Worm (Caenorhabditis elegans): Measurements from ENCODE around the gene dmd-7.
A peak's percentile ranks its signal among the peaks of the same experiment; 100 is the strongest.

dmd-7 gene

DNA sequence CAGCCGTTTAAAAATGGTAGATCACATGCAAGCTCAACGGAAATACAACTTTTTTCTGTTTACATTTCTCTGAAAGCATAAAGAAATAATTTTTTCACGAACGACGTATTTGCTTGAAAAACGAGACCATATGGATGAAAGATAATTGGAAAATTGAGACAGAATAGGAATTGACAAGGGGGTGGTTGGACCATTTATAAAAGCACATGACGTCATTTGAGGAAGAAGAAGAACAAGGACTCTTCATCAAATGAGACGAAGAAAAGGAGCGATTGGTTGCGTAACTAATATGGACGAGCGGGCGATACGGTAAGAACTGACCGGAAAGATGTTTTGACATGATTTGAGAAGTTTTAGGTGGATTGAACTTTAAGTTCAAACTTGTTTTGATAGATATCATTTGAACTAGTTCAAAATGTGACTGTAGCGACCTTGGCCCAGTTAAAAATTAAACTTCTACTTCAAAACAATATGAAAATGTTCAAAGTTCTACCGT, 18.3 kb upstream of the dmd-7 start (continued):
- TF ChIP-seq sdz-12 (GFP tag; optimal IDR thresholded peaks at IDR 0.05), result no peak
- no peak for TF ChIP-seq snpc-4 (tag; optimal IDR thresholded peaks at IDR 0.05)
- no peak; the same call in 1 of the 2 replicates for TF ChIP-seq zfp-3 (GFP tag; conservative IDR thresholded peaks at IDR 0.05)
- TF ChIP-seq lsy-2 (tag; optimal IDR thresholded peaks at IDR 0.05), result peak in 1 of 2 experiments; percentile 69
- TF ChIP-seq ZK337.2 (GFP tag; IDR thresholded peaks at IDR 0.05), result no peak
- TF ChIP-seq ceh-20 (GFP tag; IDR thresholded peaks at IDR 0.05), result peak; percentile 65; the same call in 1 of the 2 replicates
- no peak for TF ChIP-seq spr-1 (tag; optimal IDR thresholded peaks at IDR 0.05)
- TF ChIP-seq ceh-44 (GFP tag; IDR thresholded peaks at IDR 0.05), result 0 out of 2 replicates have a peak, but pooled peaks have one; percentile 34
- TF ChIP-seq snpc-1.2 (GFP tag; IDR thresholded peaks at IDR 0.05), result peak; percentile 54
- peak; percentile 35; the same call in 1 of the 2 replicates for TF ChIP-seq dmd-6 (GFP tag; IDR thresholded peaks at IDR 0.05)
- TF ChIP-seq lin-39 (tag; optimal IDR thresholded peaks at IDR 0.05), result no peak
- TF ChIP-seq mes-2 (tag; optimal IDR thresholded peaks at IDR 0.05; ENCODE audit: poor library complexity, severe bottlenecking), result peak; percentile 42
- no peak for TF ChIP-seq F10B5.3 (tag; optimal IDR thresholded peaks at IDR 0.05)
- TF ChIP-seq tra-1 (GFP tag; IDR thresholded peaks at IDR 0.05), result 0 out of 2 replicates have a peak, but pooled peaks have one; percentile 10
- TF ChIP-seq hlh-30 (tag; optimal IDR thresholded peaks at IDR 0.05; ENCODE audit: insufficient read depth), result peak; percentile 65
- TF ChIP-seq nhr-102 (tag; optimal IDR thresholded peaks at IDR 0.05), result no peak
- TF ChIP-seq tag-97 (GFP tag; IDR thresholded peaks at IDR 0.05), result no peak
- no peak for TF ChIP-seq nhr-41 (GFP tag; IDR thresholded peaks at IDR 0.05)
- peak in 1 of 2 experiments; percentile 51 for TF ChIP-seq mdl-1 (tag; optimal IDR thresholded peaks at IDR 0.05)
- TF ChIP-seq lin-38 (GFP tag; IDR thresholded peaks at IDR 0.05), result no peak
- TF ChIP-seq rbr-2 (tag; optimal IDR thresholded peaks at IDR 0.05), result no peak
- no peak for TF ChIP-seq fkh-10 (GFP tag; optimal IDR thresholded peaks at IDR 0.05)
- no peak for TF ChIP-seq lir-3 (tag; optimal IDR thresholded peaks at IDR 0.05)
- peak; percentile 97 for TF ChIP-seq aha-1 (tag)
- no peak for TF ChIP-seq madf-9 (GFP tag; conservative IDR thresholded peaks at IDR 0.05)
- no peak for TF ChIP-seq ztf-11 (tag; optimal IDR thresholded peaks at IDR 0.05)
- TF ChIP-seq T26A8.4 (GFP tag; IDR thresholded peaks at IDR 0.05), result no peak
- TF ChIP-seq arid-1 (GFP tag; conservative IDR thresholded peaks at IDR 0.05), result 0 out of 2 replicates have a peak, but pooled peaks have one; percentile 8
- peak; percentile 22 for TF ChIP-seq zag-1 (tag; optimal IDR thresholded peaks at IDR 0.05)
- TF ChIP-seq ama-1 (optimal IDR thresholded peaks at IDR 0.05), result peak; percentile 26
- TF ChIP-seq skn-1 (tag; optimal IDR thresholded peaks at IDR 0.05), result no peak
- TF ChIP-seq F26F4.8 (GFP tag; conservative IDR thresholded peaks at IDR 0.05), result no peak
- TF ChIP-seq egl-43 (GFP tag; IDR thresholded peaks at IDR 0.05), result 0 out of 2 replicates have a peak, but pooled peaks have one; percentile 13
- TF ChIP-seq nhr-11 (tag; optimal IDR thresholded peaks at IDR 0.05), result peak; percentile 29
- TF ChIP-seq D1046.2 (GFP tag; IDR thresholded peaks at IDR 0.05), result 0 out of 2 replicates have a peak, but pooled peaks have one; percentile 15
- TF ChIP-seq cey-2 (tag; optimal IDR thresholded peaks at IDR 0.05; ENCODE audit: borderline replicate concordance, insufficient read depth), result no peak
- peak; percentile 18 for TF ChIP-seq duxl-1 (tag; optimal IDR thresholded peaks at IDR 0.05; ENCODE audit: poor library complexity)
- TF ChIP-seq vab-7 (GFP tag; IDR thresholded peaks at IDR 0.05), result no peak
- TF ChIP-seq Y105C5A.15 (GFP tag; IDR thresholded peaks at IDR 0.05), result 0 out of 2 replicates have a peak, but pooled peaks have one; percentile 4
- no peak for TF ChIP-seq lin-15B (tag; optimal IDR thresholded peaks at IDR 0.05)
- no peak for TF ChIP-seq ctbp-1 (GFP tag; IDR thresholded peaks at IDR 0.05)
- TF ChIP-seq lin-1 (GFP tag; IDR thresholded peaks at IDR 0.05), result 0 out of 2 replicates have a peak, but pooled peaks have one; percentile 7
- peak; percentile 48 for TF ChIP-seq dve-1 (tag; optimal IDR thresholded peaks at IDR 0.05; ENCODE audit: insufficient read depth)
- TF ChIP-seq dmd-9 (GFP tag; IDR thresholded peaks at IDR 0.05), result no peak
- TF ChIP-seq unc-39 (tag; optimal IDR thresholded peaks at IDR 0.05), result no peak
- no peak for TF ChIP-seq spr-3 (GFP tag; optimal IDR thresholded peaks at IDR 0.05)
- TF ChIP-seq ceh-82 (tag; optimal IDR thresholded peaks at IDR 0.05), result no peak
- no peak for TF ChIP-seq set-16 (GFP tag; IDR thresholded peaks at IDR 0.05)
- no peak for TF ChIP-seq lin-29 (GFP tag; IDR thresholded peaks at IDR 0.05)
- no peak for TF ChIP-seq ZK546.5 (tag; optimal IDR thresholded peaks at IDR 0.05)
